Fruit fly (Drosophila melanogaster): ENCODE measurements around the gene CG7352.
A peak's percentile ranks its signal among the peaks of the same experiment; 100 is the strongest.

The CG7352 gene

DNA sequence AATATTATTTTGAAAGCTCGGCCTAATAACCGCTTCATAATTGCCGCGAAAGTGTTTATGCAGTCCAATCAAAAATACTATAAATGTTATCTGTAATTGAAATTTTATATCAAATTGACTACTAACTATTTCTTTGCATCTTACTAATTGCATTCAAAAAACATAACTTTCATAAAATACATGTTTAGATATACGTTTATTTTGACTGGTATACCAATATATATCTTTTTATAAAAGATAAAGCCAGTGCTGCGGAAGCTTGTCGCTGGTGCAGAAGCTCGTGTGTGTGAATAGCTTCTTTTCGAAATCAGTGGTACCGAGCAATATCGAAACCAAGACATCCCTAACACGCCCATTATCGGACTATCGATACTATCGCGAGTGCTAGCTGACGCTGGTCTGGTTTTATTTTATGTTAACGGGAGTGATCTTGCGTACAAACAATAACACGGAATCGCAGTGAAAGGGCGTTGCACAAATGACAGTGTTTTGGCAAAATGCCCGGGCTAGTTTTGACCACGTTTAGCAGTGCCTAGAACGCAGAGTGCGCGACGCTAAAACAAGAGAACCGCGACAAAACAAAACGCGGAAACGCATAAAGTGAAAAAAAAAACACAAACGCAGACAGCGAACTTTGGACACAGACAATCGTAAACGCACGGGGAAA lies 2.2 kb downstream of the CG7352 start, which contains the start of gene Atg13 (continued):
- TF ChIP-seq esn (GFP tag; optimal IDR thresholded peaks at IDR 0.05), result peak; percentile 32
- TF ChIP-seq CG3919 (GFP tag; optimal IDR thresholded peaks at IDR 0.05), result no peak
- no peak for TF ChIP-seq topi (GFP tag; optimal IDR thresholded peaks at IDR 0.05)
- peak; percentile 92 for TF ChIP-seq CG6808 (GFP tag; optimal IDR thresholded peaks at IDR 0.05)
- peak; percentile 64 for TF ChIP-seq Eip78C (GFP tag)
- peak; percentile 86 for TF ChIP-seq CG6854 (GFP tag; optimal IDR thresholded peaks at IDR 0.05)
- no peak for TF ChIP-seq Sox102F (GFP tag; optimal IDR thresholded peaks at IDR 0.05)
- peak; percentile 89 for TF ChIP-seq CG8119 (GFP tag; IDR thresholded peaks at IDR 0.05)
- TF ChIP-seq fd59A (GFP tag; optimal IDR thresholded peaks at IDR 0.05), result no peak
- TF ChIP-seq Sox14 (GFP tag; optimal IDR thresholded peaks at IDR 0.05), result peak; percentile 78
- TF ChIP-seq ss (GFP tag; optimal IDR thresholded peaks at IDR 0.05), result peak; percentile 90 to 94
- TF ChIP-seq CG11294 (GFP tag; IDR thresholded peaks at IDR 0.05), result no peak
- TF ChIP-seq Hr39 (GFP tag; optimal IDR thresholded peaks at IDR 0.05), result no peak
- TF ChIP-seq CG11902 (GFP tag; optimal IDR thresholded peaks at IDR 0.05), result no peak
- TF ChIP-seq CG6163 (GFP tag; IDR thresholded peaks at IDR 0.05), result peak; percentile 72
- 0 out of 2 replicates have a peak, but pooled peaks have one; percentile 36 for TF ChIP-seq Gug (GFP tag; IDR thresholded peaks at IDR 0.05)

dm6 chr3R:8352961-8353728 lies 5.8 kb downstream of the CG7352 start:
- TF ChIP-seq CG7368 (GFP tag; optimal IDR thresholded peaks at IDR 0.05) (no peak), net (GFP tag; optimal IDR thresholded peaks at IDR 0.05) (peak; percentile 51), fkh (GFP tag; optimal IDR thresholded peaks at IDR 0.05) (peak; percentile 45), vri (GFP tag; optimal IDR thresholded peaks at IDR 0.05) (peak; percentile 90), Eip78C (GFP tag) (peak; percentile 43), OdsH (GFP tag; optimal IDR thresholded peaks at IDR 0.05) (no peak)

dm6 chr3R:8353994-8354393 lies 6.6 kb downstream of the CG7352 start:
- TF ChIP-seq svp (GFP tag) (no peak), Sox14 (GFP tag; optimal IDR thresholded peaks at IDR 0.05) (no peak), CG31627 (GFP tag; optimal IDR thresholded peaks at IDR 0.05) (no peak)

DNA sequence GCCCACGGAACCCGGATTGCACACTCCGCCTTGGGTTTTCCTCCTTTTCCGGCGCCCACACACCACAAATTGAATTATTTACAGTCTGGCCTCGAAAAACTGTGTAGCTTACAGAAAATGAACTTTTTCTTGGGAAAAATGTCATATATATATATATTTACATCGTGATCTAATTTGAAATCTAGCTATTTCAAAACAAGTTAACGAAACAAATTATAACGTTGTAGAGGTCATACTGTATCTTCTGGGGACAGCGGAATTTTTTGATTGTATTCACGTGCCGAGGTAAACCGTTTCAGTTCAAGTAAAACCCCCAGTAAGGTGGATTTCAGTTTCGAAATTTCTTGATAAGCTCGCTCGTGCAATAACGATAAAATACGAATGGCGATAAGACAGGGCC lies 7.1 kb downstream of the CG7352 start:
- TF ChIP-seq fkh (GFP tag; optimal IDR thresholded peaks at IDR 0.05) (no peak), CG8119 (GFP tag; IDR thresholded peaks at IDR 0.05) (peak; percentile 72), CG6808 (GFP tag; optimal IDR thresholded peaks at IDR 0.05) (no peak), CG16779 (tag; optimal IDR thresholded peaks at IDR 0.05) (no peak), ss (GFP tag; optimal IDR thresholded peaks at IDR 0.05) (no peak), fd85E (GFP tag; optimal IDR thresholded peaks at IDR 0.05) (no peak), CG11902 (GFP tag; optimal IDR thresholded peaks at IDR 0.05) (peak; percentile 45), Hr4 (GFP tag; optimal IDR thresholded peaks at IDR 0.05) (peak; percentile 48), cyc (GFP tag; optimal IDR thresholded peaks at IDR 0.05) (peak; percentile 63), CG10669 (GFP tag; optimal IDR thresholded peaks at IDR 0.05) (peak; percentile 15), acj6 (GFP tag; optimal IDR thresholded peaks at IDR 0.05) (peak; percentile 45), vri (GFP tag; optimal IDR thresholded peaks at IDR 0.05) (peak; percentile 29), Smox (GFP tag; optimal IDR thresholded peaks at IDR 0.05) (no peak), CG8632 (GFP tag; optimal IDR thresholded peaks at IDR 0.05) (peak; percentile 57), Sox14 (GFP tag; optimal IDR thresholded peaks at IDR 0.05) (peak; percentile 39), lz (GFP tag; optimal IDR thresholded peaks at IDR 0.05) (peak; percentile 56), Eip93F (GFP tag; optimal IDR thresholded peaks at IDR 0.05) (peak; percentile 28), Gug (GFP tag; IDR thresholded peaks at IDR 0.05) (peak; percentile 38; the same call in 1 of the 2 replicates), salr (GFP tag; optimal IDR thresholded peaks at IDR 0.05) (no peak), Ets96B (tag; optimal IDR thresholded peaks at IDR 0.05) (no peak), topi (GFP tag; optimal IDR thresholded peaks at IDR 0.05) (peak; percentile 63), CG32006 (GFP tag; optimal IDR thresholded peaks at IDR 0.05) (no peak), CG31627 (GFP tag; optimal IDR thresholded peaks at IDR 0.05) (peak; percentile 63), CG15336 (GFP tag; IDR thresholded peaks at IDR 0.05) (peak; percentile 68), CG3032 (tag; optimal IDR thresholded peaks at IDR 0.05) (no peak), Hr39 (GFP tag; optimal IDR thresholded peaks at IDR 0.05) (peak; percentile 59), CG6276 (GFP tag; optimal IDR thresholded peaks at IDR 0.05) (peak; percentile 7), OdsH (GFP tag; optimal IDR thresholded peaks at IDR 0.05) (peak; percentile 44), Met (GFP tag; optimal IDR thresholded peaks at IDR 0.05) (peak; percentile 77), dac (GFP tag; optimal IDR thresholded peaks at IDR 0.05) (no peak), Ets21C (GFP tag; optimal IDR thresholded peaks at IDR 0.05) (peak; percentile 44)

Data from whole organism, prepupa.